Fruit fly (Drosophila melanogaster): ENCODE results near the gene CG12645.

- TF ChIP-seq h (optimal IDR thresholded peaks at IDR 0.05) (no peak), insv (optimal IDR thresholded peaks at IDR 0.05) (no peak), Myc (optimal IDR thresholded peaks at IDR 0.05) (no peak), psq (optimal IDR thresholded peaks at IDR 0.05) (no peak), ttk (optimal IDR thresholded peaks at IDR 0.05) (no peak), Sin3A (optimal IDR thresholded peaks at IDR 0.05) (no peak)
Measured at dm6 chrX:10104477-10104876, 48.9 kb upstream of the CG12645 start.

All from Kc167 (cell line).